Worm (Caenorhabditis elegans) whole organism, L1 larva: ENCODE results near the gene math-3.

Experiments used
- aha-1 ChIP-seq: fragments of 150-350 bp; optimal IDR thresholded peaks from 2 replicates; lab custom pipeline; 2014; ENCODE audit warnings: missing biosample characterization, missing genetic modification characterization
- ama-1 ChIP-seq: fragments of 150-350 bp; optimal IDR thresholded peaks from 2 replicates; lab custom pipeline; 2014
- ces-1 ChIP-seq: fragments of 150-350 bp; optimal IDR thresholded peaks from 2 replicates; lab custom pipeline; 2014; ENCODE audit warnings: missing biosample characterization, missing genetic modification reagents, missing genetic modification characterization
- nhr-11 ChIP-seq: fragments of 150-350 bp; optimal IDR thresholded peaks from 2 replicates; lab custom pipeline; 2014; ENCODE audit warnings: missing biosample characterization, missing genetic modification characterization
- nhr-237 ChIP-seq: fragments of 150-350 bp; optimal IDR thresholded peaks from 2 replicates; lab custom pipeline; 2014; ENCODE audit warnings: missing biosample characterization, missing genetic modification characterization
- nhr-28 ChIP-seq: fragments of 150-350 bp; optimal IDR thresholded peaks from 2 replicates; lab custom pipeline; 2014; ENCODE audit warnings: missing biosample characterization, missing genetic modification characterization
- nhr-76 ChIP-seq: sonication (generic microtip); optimal IDR thresholded peaks from 2 replicates; lab custom pipeline; 2017; ENCODE audit warnings: missing biosample characterization, missing genetic modification characterization
- nhr-77 ChIP-seq: fragments of 150-350 bp; optimal IDR thresholded peaks from 2 replicates; lab custom pipeline; 2014; ENCODE audit warnings: missing biosample characterization, missing genetic modification characterization
- snpc-4 ChIP-seq: fragments of 150-350 bp; optimal IDR thresholded peaks from 2 replicates; lab custom pipeline; 2014; ENCODE audit warnings: missing biosample characterization, missing genetic modification characterization
- unc-62 ChIP-seq: fragments of 150-350 bp; optimal IDR thresholded peaks from 2 replicates; lab custom pipeline; 2014; ENCODE audit warnings: missing biosample characterization, missing genetic modification reagents, missing genetic modification characterization
- unc-86 ChIP-seq: sonication (generic microtip); optimal IDR thresholded peaks from 2 replicates; lab custom pipeline; 2016; ENCODE audit warnings: missing genetic modification characterization, missing compliant biosample characterization
- ztf-11 ChIP-seq, 2 experiments: sonication (generic microtip); optimal IDR thresholded peaks; 2 replicates each; lab custom pipeline; 2016 to 2017; ENCODE audit warnings: missing genetic modification characterization in 2 of 2, missing biosample characterization in 1 of 2, missing compliant biosample characterization in 1 of 2

DNA sequence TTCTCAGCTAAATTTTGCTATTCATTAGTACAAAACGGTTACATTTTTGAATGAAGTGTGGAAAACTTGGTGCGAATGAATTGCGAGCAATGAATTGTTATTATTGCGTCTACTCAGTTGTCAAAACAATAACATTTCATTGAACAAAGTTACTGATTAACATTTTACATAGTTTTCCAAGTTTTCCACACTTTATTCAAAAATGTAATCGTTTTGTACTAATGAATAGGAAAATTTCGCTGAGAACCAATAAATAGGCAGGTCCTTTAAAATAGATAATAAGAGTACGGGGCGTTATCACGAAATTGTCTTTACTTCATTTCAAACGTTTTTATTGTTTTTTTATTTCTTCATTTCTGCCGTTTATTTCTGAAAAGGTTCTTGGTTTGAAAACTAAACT lies 10.6 kb downstream of the math-3 start, which contains the start of gene math-4:
- TF ChIP-seq snpc-4 = no peak
- no peak for TF ChIP-seq ama-1 (lab: Kevin White, UChicago)
- TF ChIP-seq nhr-237 (tag; lab: Kevin White, UChicago) = no peak
- no peak for TF ChIP-seq nhr-28
- no peak for TF ChIP-seq unc-86 (tag; lab: Kevin White, UChicago)
- TF ChIP-seq unc-62 = no peak
- no peak for TF ChIP-seq nhr-11
- no peak for TF ChIP-seq nhr-76 (tag; lab: Kevin White, UChicago)
- no peak for TF ChIP-seq ces-1 (GFP tag; lab: Kevin White, UChicago)
- TF ChIP-seq ztf-11 (tag; optimal IDR thresholded peaks at IDR 0.05; lab: Kevin White, UChicago) = no peak
- no peak for TF ChIP-seq nhr-77 (tag; lab: Kevin White, UChicago)
- TF ChIP-seq aha-1 (tag; lab: Kevin White, UChicago) = no peak
